Fruit fly (Drosophila melanogaster) whole organism, wandering third instar larva: ENCODE results near the gene Rsf1.

Source experiments
- Abd-B ChIP-seq: fragments of >200 bp; optimal IDR thresholded peaks from 2 replicates; lab custom pipeline; 2017; ENCODE audit warnings: missing biosample characterization, missing genetic modification characterization
- CG32264 ChIP-seq: fragments of 200-800 bp; sonication (Bioruptor generic); optimal IDR thresholded peaks from 2 replicates; lab custom pipeline; 2016; ENCODE audit warnings: missing biosample characterization, missing genetic modification characterization
- CG9705 ChIP-seq: fragments of 200-800 bp; sonication (Bioruptor generic); optimal IDR thresholded peaks from 2 replicates; lab custom pipeline; 2018; ENCODE audit warnings: missing biosample characterization, mild to moderate bottlenecking, missing genetic modification characterization
- CrebA ChIP-seq: fragments of 200-800 bp; sonication (Bioruptor generic); optimal IDR thresholded peaks from 2 replicates; lab custom pipeline; 2016; ENCODE audit warnings: missing biosample characterization, mild to moderate bottlenecking, missing genetic modification characterization, borderline replicate concordance
- Dfd ChIP-seq: fragments of >200 bp; optimal IDR thresholded peaks from 2 replicates; lab custom pipeline; 2017; ENCODE audit warnings: missing biosample characterization, missing genetic modification characterization
- Dif ChIP-seq: fragments of 200-275, 200-300 bp; sonication (Bioruptor generic); optimal IDR thresholded peaks from 2 replicates; lab custom pipeline; 2018; ENCODE audit warnings: missing biosample characterization, missing genetic modification characterization; ENCODE audit not compliant: partially characterized antibody
- GATAd ChIP-seq: sonication (Bioruptor generic); optimal IDR thresholded peaks from 2 replicates; lab custom pipeline; 2016; ENCODE audit warnings: missing biosample characterization, missing genetic modification characterization
- HLH106 ChIP-seq: fragments of 200-800 bp; optimal IDR thresholded peaks from 3 replicates; lab custom pipeline; 2019; ENCODE audit warnings: missing biosample characterization, mild to moderate bottlenecking, missing genetic modification characterization, moderate library complexity
- Hnf4 ChIP-seq: fragments of 200-800 bp; sonication (Bioruptor generic); optimal IDR thresholded peaks from 2 replicates; lab custom pipeline; 2016; ENCODE audit warnings: missing biosample characterization, mild to moderate bottlenecking, missing genetic modification characterization
- Hr83 ChIP-seq: fragments of 200-300 bp; sonication (Bioruptor generic); optimal IDR thresholded peaks from 2 replicates; lab custom pipeline; 2016; ENCODE audit warnings: missing biosample characterization, mild to moderate bottlenecking, missing genetic modification characterization, moderate library complexity; ENCODE audit not compliant: poor library complexity, severe bottlenecking
- Jra ChIP-seq: sonication (Bioruptor generic); optimal IDR thresholded peaks from 2 replicates; lab custom pipeline; 2016; ENCODE audit warnings: missing biosample characterization, missing genetic modification characterization
- Mio ChIP-seq: sonication (Bioruptor generic); optimal IDR thresholded peaks from 2 replicates; lab custom pipeline; 2016; ENCODE audit warnings: missing biosample characterization, missing genetic modification characterization
- Myc ChIP-seq: fragments of >200 bp; optimal IDR thresholded peaks from 2 replicates; lab custom pipeline; 2017
- N ChIP-seq: fragments of >200 bp; optimal IDR thresholded peaks from 2 replicates; lab custom pipeline; 2018; ENCODE audit warnings: missing biosample characterization, missing external identifiers, missing genetic modification characterization
- OdsH ChIP-seq: fragments of 200-800 bp; sonication (Bioruptor generic); optimal IDR thresholded peaks from 2 replicates; lab custom pipeline; 2016; ENCODE audit warnings: missing biosample characterization, mild to moderate bottlenecking, missing genetic modification characterization
- Rel ChIP-seq, 2 experiments: fragments of 200-800 bp; sonication (Bioruptor generic) in 1 of 2; optimal IDR thresholded peaks; 2 replicates in 1 of 2; 3 replicates in 1 of 2; lab custom pipeline; 2016 to 2019; ENCODE audit warnings: mild to moderate bottlenecking in 2 of 2, missing biosample characterization in 2 of 2, missing genetic modification characterization in 2 of 2, moderate library complexity in 1 of 2
- br ChIP-seq: fragments of 200-800 bp; sonication (Bioruptor generic); optimal IDR thresholded peaks from 2 replicates; lab custom pipeline; 2016; ENCODE audit warnings: missing biosample characterization, missing genetic modification characterization
- brk ChIP-seq: fragments of 200-800 bp; sonication (Bioruptor generic); optimal IDR thresholded peaks from 2 replicates; lab custom pipeline; 2016; ENCODE audit warnings: missing biosample characterization, mild to moderate bottlenecking, missing genetic modification characterization
- dsf ChIP-seq: sonication (Bioruptor generic); optimal IDR thresholded peaks from 2 replicates; lab custom pipeline; 2016; ENCODE audit warnings: missing biosample characterization, missing genetic modification characterization, borderline replicate concordance
- ey ChIP-seq: fragments of 200-800 bp; sonication (Bioruptor generic); optimal IDR thresholded peaks from 2 replicates; lab custom pipeline; 2016; ENCODE audit warnings: missing biosample characterization, missing genetic modification characterization
- foxo ChIP-seq, 2 experiments: fragments of 200-800 bp; sonication (Bioruptor generic); optimal IDR thresholded peaks; 2 replicates in 1 of 2; 3 replicates in 1 of 2; lab custom pipeline; 2016 to 2017; ENCODE audit warnings: missing biosample characterization in 2 of 2, missing genetic modification characterization in 2 of 2
- fru ChIP-seq: fragments of 200-800 bp; sonication (Bioruptor generic); optimal IDR thresholded peaks from 3 replicates; lab custom pipeline; 2016; ENCODE audit warnings: missing biosample characterization, mild to moderate bottlenecking, missing genetic modification characterization
- h ChIP-seq: fragments of 200-800 bp; sonication (Bioruptor generic); optimal IDR thresholded peaks from 3 replicates; lab custom pipeline; 2016; ENCODE audit warnings: missing biosample characterization, mild to moderate bottlenecking, missing genetic modification characterization
- jim ChIP-seq: fragments of 175-275, 200-325 bp; sonication (Bioruptor generic); optimal IDR thresholded peaks from 2 replicates; lab custom pipeline; 2016; ENCODE audit warnings: missing biosample characterization, mild to moderate bottlenecking, missing genetic modification characterization
- lola ChIP-seq: fragments of >200 bp; optimal IDR thresholded peaks from 2 replicates; lab custom pipeline; 2017; ENCODE audit warnings: missing biosample characterization, missing genetic modification characterization
- pan ChIP-seq: fragments of >200 bp; optimal IDR thresholded peaks from 2 replicates; lab custom pipeline; 2017
- psq ChIP-seq: fragments of 200-800 bp; sonication (Bioruptor generic); optimal IDR thresholded peaks from 3 replicates; lab custom pipeline; 2017; ENCODE audit warnings: missing biosample characterization, mild to moderate bottlenecking, missing genetic modification characterization, moderate library complexity
- rgr ChIP-seq: fragments of 200-800 bp; sonication (Bioruptor generic); optimal IDR thresholded peaks from 3 replicates; lab custom pipeline; 2016; ENCODE audit warnings: missing biosample characterization, mild to moderate bottlenecking, missing genetic modification characterization
- sage ChIP-seq: fragments of 200-800 bp; sonication (Bioruptor generic); optimal IDR thresholded peaks from 2 replicates; lab custom pipeline; 2016; ENCODE audit warnings: missing biosample characterization, mild to moderate bottlenecking, missing genetic modification characterization
- sv ChIP-seq: fragments of 200-800 bp; sonication (Bioruptor generic); optimal IDR thresholded peaks from 3 replicates; lab custom pipeline; 2016; ENCODE audit warnings: missing biosample characterization, missing genetic modification characterization
- tai ChIP-seq: sonication (Bioruptor generic); optimal IDR thresholded peaks from 2 replicates; lab custom pipeline; 2016; ENCODE audit warnings: missing biosample characterization, missing genetic modification characterization
- usp ChIP-seq: fragments of >200 bp; optimal IDR thresholded peaks from 2 replicates; lab custom pipeline; 2017; ENCODE audit warnings: missing biosample characterization, missing genetic modification characterization
- woc ChIP-seq: sonication (Bioruptor generic); optimal IDR thresholded peaks from 2 replicates; lab custom pipeline; 2016; ENCODE audit warnings: missing biosample characterization, mild to moderate bottlenecking, missing genetic modification characterization

Gene Rsf1

dm6 chr2L:10306518-10307260 is 43.3 kb upstream of the Rsf1 start, which contains the start of the genes CG5390 and CG4968 (continued):
- TF ChIP-seq Myc (lab: Kevin White, UChicago) (no peak), jim (GFP tag; lab: Kevin White, UChicago) (no peak), CG32264 (GFP tag; lab: Kevin White, UChicago) (no peak), Hnf4 (GFP tag; lab: Kevin White, UChicago) (peak; percentile 79), ey (GFP tag; lab: Kevin White, UChicago) (peak; percentile 69), Abd-B (GFP tag; lab: Kevin White, UChicago) (no peak), Dif (GFP tag; lab: Kevin White, UChicago) (peak; percentile 3)

DNA sequence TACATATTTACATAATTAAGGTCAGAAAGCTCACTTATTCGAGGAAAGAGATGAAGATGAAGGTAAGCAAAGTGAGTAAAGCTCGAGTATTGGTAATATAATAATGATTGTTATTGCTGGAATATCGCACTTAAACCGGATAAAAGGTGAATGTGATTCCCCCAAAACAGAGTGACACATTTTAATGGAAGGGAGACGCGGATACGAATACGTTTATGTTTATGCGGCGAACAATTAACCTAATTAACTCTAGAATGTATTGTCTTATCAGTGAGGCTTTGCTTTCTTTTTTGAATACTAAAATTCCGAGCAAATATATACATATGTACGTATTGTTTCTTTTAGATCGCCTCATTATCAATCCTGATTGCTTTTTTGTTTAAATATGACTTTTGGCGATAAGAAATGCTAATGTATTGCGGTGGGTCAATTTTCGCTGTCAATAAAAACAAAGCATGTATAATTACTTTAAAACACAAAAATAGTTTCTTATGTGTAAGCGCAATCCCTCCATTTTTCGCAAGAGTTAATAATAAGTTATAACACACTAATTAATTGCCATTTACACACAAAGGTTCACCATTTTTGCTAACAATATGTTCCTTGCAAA is 42.3 kb upstream of the Rsf1 start:
- TF ChIP-seq usp (GFP tag; lab: Kevin White, UChicago): no peak
- no peak for TF ChIP-seq woc (GFP tag; lab: Kevin White, UChicago)
- no peak for TF ChIP-seq OdsH (GFP tag; lab: Kevin White, UChicago)
- TF ChIP-seq psq (GFP tag; lab: Kevin White, UChicago): no peak
- TF ChIP-seq tai (GFP tag; lab: Kevin White, UChicago): no peak
- TF ChIP-seq sv (GFP tag; lab: Kevin White, UChicago): no peak
- TF ChIP-seq Rel (GFP tag; optimal IDR thresholded peaks at IDR 0.05; lab: Kevin White, UChicago): no peak
- TF ChIP-seq Rel (tag; optimal IDR thresholded peaks at IDR 0.05; lab: Kevin White, UChicago): peak; percentile 92
- TF ChIP-seq N (GFP tag; lab: Kevin White, UChicago): no peak

DNA sequence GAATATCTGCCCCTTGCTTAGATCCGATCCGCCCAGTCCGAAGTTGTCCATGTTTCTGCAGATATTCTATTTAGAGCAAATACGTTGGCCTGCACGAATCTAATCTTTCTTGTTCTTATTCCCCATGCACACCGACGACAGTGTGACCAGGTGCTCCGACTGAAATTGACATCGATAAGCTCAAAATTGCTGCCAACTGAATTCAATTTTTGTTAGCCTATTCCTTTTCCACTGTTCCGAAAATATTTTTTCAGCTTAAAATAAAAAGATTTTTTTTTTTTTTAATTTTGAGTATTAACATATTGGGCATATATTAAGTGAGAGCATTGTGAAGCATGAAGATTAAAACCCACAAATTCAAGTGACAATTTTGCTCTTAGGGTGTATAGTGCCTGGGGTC is 40.4 kb upstream of the Rsf1 start, which contains the start of gene nmd:
nmd (minus strand) TSS at position 162 of the 400 bp plus-strand sequence.
- TF ChIP-seq h (GFP tag; lab: Kevin White, UChicago): no peak
- no peak for TF ChIP-seq brk (GFP tag; lab: Kevin White, UChicago)
- peak; percentile 21 for TF ChIP-seq HLH106
- TF ChIP-seq Dfd (GFP tag; lab: Kevin White, UChicago): no peak
- peak; percentile 69 for TF ChIP-seq woc (GFP tag; lab: Kevin White, UChicago)
- no peak for TF ChIP-seq Jra
- TF ChIP-seq Rel (GFP tag; optimal IDR thresholded peaks at IDR 0.05; lab: Kevin White, UChicago): no peak
- TF ChIP-seq Rel (tag; optimal IDR thresholded peaks at IDR 0.05; lab: Kevin White, UChicago): peak; percentile 70

dm6 chr2L:10301918-10302317 is 38.6 kb upstream of the Rsf1 start, which contains the start of gene CG13138:
Gene CG13138, minus strand, starts transcription at chr2L:10302018.
- TF ChIP-seq CrebA (GFP tag; lab: Kevin White, UChicago) (no peak), sv (GFP tag; lab: Kevin White, UChicago) (no peak), sage (GFP tag; lab: Kevin White, UChicago) (no peak), Dfd (GFP tag; lab: Kevin White, UChicago) (no peak), CG32264 (GFP tag; lab: Kevin White, UChicago) (no peak), Hnf4 (GFP tag; lab: Kevin White, UChicago) (no peak), Myc (lab: Kevin White, UChicago) (no peak), HLH106 (no peak), GATAd (GFP tag; lab: Kevin White, UChicago) (no peak), usp (GFP tag; lab: Kevin White, UChicago) (no peak), Hr83 (GFP tag; lab: Kevin White, UChicago) (no peak), Rel (GFP tag; optimal IDR thresholded peaks at IDR 0.05; lab: Kevin White, UChicago) (no peak), Rel (tag; optimal IDR thresholded peaks at IDR 0.05; lab: Kevin White, UChicago) (no peak), tai (GFP tag; lab: Kevin White, UChicago) (no peak), psq (GFP tag; lab: Kevin White, UChicago) (no peak), Mio (no peak), rgr (GFP tag; lab: Kevin White, UChicago) (no peak), br (GFP tag; lab: Kevin White, UChicago) (no peak), foxo (GFP tag; optimal IDR thresholded peaks at IDR 0.05; lab: Kevin White, UChicago) (no peak)

- TF ChIP-seq brk (GFP tag; lab: Kevin White, UChicago): peak; percentile 68
- TF ChIP-seq CrebA (GFP tag; lab: Kevin White, UChicago): no peak
- no peak for TF ChIP-seq N (GFP tag; lab: Kevin White, UChicago)
- peak; percentile 64 for TF ChIP-seq rgr (GFP tag; lab: Kevin White, UChicago)
- no peak for TF ChIP-seq Hr83 (GFP tag; lab: Kevin White, UChicago)
- peak; percentile 60 for TF ChIP-seq HLH106
- TF ChIP-seq ey (GFP tag; lab: Kevin White, UChicago): peak; percentile 14
- TF ChIP-seq Abd-B (GFP tag; lab: Kevin White, UChicago): no peak
- TF ChIP-seq OdsH (GFP tag; lab: Kevin White, UChicago): peak; percentile 50
- no peak for TF ChIP-seq Dif (GFP tag; lab: Kevin White, UChicago)
- TF ChIP-seq tai (GFP tag; lab: Kevin White, UChicago): no peak
- no peak for TF ChIP-seq Myc (lab: Kevin White, UChicago)
- peak in 1 of 2 experiments; percentile 62 for TF ChIP-seq foxo (GFP tag; optimal IDR thresholded peaks at IDR 0.05; lab: Kevin White, UChicago)
- TF ChIP-seq pan (lab: Kevin White, UChicago): no peak
- no peak for TF ChIP-seq fru
- peak; percentile 70 for TF ChIP-seq Hnf4 (GFP tag; lab: Kevin White, UChicago)
- no peak for TF ChIP-seq dsf
- peak; percentile 34 for TF ChIP-seq CG9705 (GFP tag; lab: Kevin White, UChicago)
- no peak for TF ChIP-seq br (GFP tag; lab: Kevin White, UChicago)
- TF ChIP-seq sage (GFP tag; lab: Kevin White, UChicago): peak; percentile 7
- TF ChIP-seq psq (GFP tag; lab: Kevin White, UChicago): peak; percentile 25
- no peak for TF ChIP-seq CG32264 (GFP tag; lab: Kevin White, UChicago)
- no peak for TF ChIP-seq jim (GFP tag; lab: Kevin White, UChicago)
- peak; percentile 4 for TF ChIP-seq woc (GFP tag; lab: Kevin White, UChicago)
- TF ChIP-seq Jra: peak; percentile 56
- no peak for TF ChIP-seq lola (GFP tag; lab: Kevin White, UChicago)
- TF ChIP-seq Mio: no peak
- no peak for TF ChIP-seq Rel (GFP tag; optimal IDR thresholded peaks at IDR 0.05; lab: Kevin White, UChicago)
- no peak for TF ChIP-seq Rel (tag; optimal IDR thresholded peaks at IDR 0.05; lab: Kevin White, UChicago)
Observed at dm6 chr2L:10299810-10300147, 36.4 kb upstream of the Rsf1 start, which contains the start of gene CYLD. Gene CYLD, minus strand, starts transcription at chr2L:10299847.
